Fruit fly (Drosophila melanogaster) Kc167 (cell line): Measurements from ENCODE around the gene CSN5.

ENCODE experiments used
- Sin3A ChIP-seq: fragments of >200 bp; optimal IDR thresholded peaks from 2 replicates; lab custom pipeline; 2018; ENCODE audit warnings: missing external identifiers
- psq ChIP-seq: fragments of >200 bp; optimal IDR thresholded peaks from 2 replicates; lab custom pipeline; 2017; ENCODE audit warnings: missing external identifiers
- ttk ChIP-seq: sonication (Bioruptor generic); optimal IDR thresholded peaks from 2 replicates; lab custom pipeline; 2017; ENCODE audit warnings: missing external identifiers

DNA sequence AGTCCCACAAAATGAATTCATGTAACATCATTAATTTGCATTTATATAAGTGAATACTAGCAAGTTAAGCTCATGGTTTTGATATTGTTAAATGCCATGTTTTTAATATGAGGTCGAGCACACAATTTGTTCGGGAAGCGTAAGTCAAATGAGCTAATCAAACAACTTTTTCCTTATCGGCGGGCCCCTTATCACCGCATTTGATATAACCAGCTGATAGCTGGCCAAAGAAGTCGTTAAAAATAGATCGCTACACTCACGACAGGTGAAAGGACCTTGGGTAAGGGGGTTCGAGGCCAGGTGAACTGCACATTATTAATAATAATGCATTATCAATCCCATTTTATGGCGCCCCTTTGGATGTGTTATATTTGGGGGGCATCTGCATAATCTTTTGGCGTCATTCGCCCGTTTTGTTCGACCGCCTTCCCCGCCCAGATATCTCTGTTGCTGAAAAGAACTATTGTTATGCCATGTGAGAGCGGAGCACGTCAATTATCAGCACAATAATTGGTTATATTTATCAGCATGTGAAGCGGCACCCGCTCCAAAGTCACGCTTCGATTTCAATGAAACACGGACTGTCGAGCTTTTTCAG lies 22.4 kb upstream of the CSN5 start:
- TF ChIP-seq psq (lab: Kevin White, UChicago) (no peak), Sin3A (no peak), ttk (lab: Kevin White, UChicago) (no peak)
